Fruit fly (Drosophila melanogaster): ENCODE results near the gene CG1537.

- TF ChIP-seq CG8478 (optimal IDR thresholded peaks at IDR 0.05): no peak
- no peak for TF ChIP-seq EcR (GFP tag; optimal IDR thresholded peaks at IDR 0.05)
- TF ChIP-seq Dll (optimal IDR thresholded peaks at IDR 0.05): no peak
Observed at dm6 chrX:11039788-11040187, 23.2 kb downstream of the CG1537 start, which contains the start of gene vex.
